Worm (Caenorhabditis elegans): Measurements from ENCODE around the gene apx-1.

DNA sequence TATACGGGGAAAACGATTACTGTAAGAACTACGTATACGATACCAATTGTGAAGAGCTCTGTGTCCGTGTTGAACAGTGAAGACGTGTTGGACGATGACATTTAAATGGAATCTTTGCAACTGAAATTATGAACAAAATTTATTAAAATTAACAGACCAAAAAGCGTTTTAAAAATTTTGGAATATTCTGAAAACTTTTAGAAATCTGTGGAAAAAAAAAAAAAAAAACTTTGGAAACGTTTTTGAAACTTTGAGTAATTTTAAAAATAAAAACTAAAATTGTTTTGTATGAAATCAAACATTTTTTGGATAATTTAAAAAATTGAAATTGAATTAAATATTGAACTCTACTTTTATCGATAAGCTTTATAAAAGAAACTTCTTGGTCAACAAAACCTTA, 46.1 kb downstream of the apx-1 start, which contains the start of gene srt-63:
- no peak for TF ChIP-seq F10E7.11 (tag; optimal IDR thresholded peaks at IDR 0.05)
- no peak for TF ChIP-seq repo-1 (tag; optimal IDR thresholded peaks at IDR 0.05)
- TF ChIP-seq let-607 (tag; optimal IDR thresholded peaks at IDR 0.05), result no peak
- no peak for TF ChIP-seq hlh-12 (tag; optimal IDR thresholded peaks at IDR 0.05)
- no peak for TF ChIP-seq pbrm-1 (GFP tag; IDR thresholded peaks at IDR 0.05)
